Worm (Caenorhabditis elegans) whole organism, early embryonic: ENCODE data around the gene eif-2Bdelta.

Experiments
- B0310.2 ChIP-seq: sonication (generic microtip); optimal IDR thresholded peaks from 2 replicates; lab custom pipeline; 2016; ENCODE audit warnings: mild to moderate bottlenecking, missing genetic modification characterization, missing compliant biosample characterization
- F13C5.2 ChIP-seq: sonication (generic microtip); optimal IDR thresholded peaks from 2 replicates; lab custom pipeline; 2017; ENCODE audit warnings: mild to moderate bottlenecking, missing genetic modification characterization, inconsistent platforms, missing compliant biosample characterization
- aly-1 ChIP-seq: sonication (generic microtip); optimal IDR thresholded peaks from 2 replicates; lab custom pipeline; 2016; ENCODE audit warnings: missing genetic modification characterization, missing compliant biosample characterization
- ama-1 ChIP-seq: fragments of 150-350 bp; optimal IDR thresholded peaks from 2 replicates; lab custom pipeline; 2014
- ceh-13 ChIP-seq: fragments of 200-800 bp; sonication (Bioruptor generic); optimal IDR thresholded peaks from 2 replicates; lab custom pipeline; 2018; ENCODE audit warnings: mild to moderate bottlenecking, missing genetic modification characterization, missing compliant biosample characterization
- ceh-36 ChIP-seq: sonication (generic microtip); optimal IDR thresholded peaks from 2 replicates; lab custom pipeline; 2016; ENCODE audit warnings: missing genetic modification characterization, inconsistent platforms, missing compliant biosample characterization
- ets-7 ChIP-seq: sonication (generic microtip); optimal IDR thresholded peaks from 2 replicates; lab custom pipeline; 2016; ENCODE audit warnings: missing genotype, missing genetic modification characterization, missing compliant biosample characterization
- flt-1 ChIP-seq: fragments of 200-800 bp; sonication (Bioruptor generic); IDR thresholded peaks from 2 replicates; pipeline ENCODE4 v1.3.6; 2022; ENCODE audit warnings: missing genetic modification characterization, missing compliant biosample characterization
- hmbx-1 ChIP-seq: sonication (generic microtip); optimal IDR thresholded peaks from 2 replicates; lab custom pipeline; 2016; ENCODE audit warnings: mild to moderate bottlenecking, missing genetic modification characterization, missing compliant biosample characterization
- hmg-4 ChIP-seq: fragments of 200-800 bp; sonication (Bioruptor generic); optimal IDR thresholded peaks from 2 replicates; lab custom pipeline; 2018; ENCODE audit warnings: mild to moderate bottlenecking, missing genetic modification characterization, missing compliant biosample characterization
- hnd-1 ChIP-seq: sonication (generic microtip); optimal IDR thresholded peaks from 2 replicates; lab custom pipeline; 2016; ENCODE audit warnings: missing genetic modification characterization, missing compliant biosample characterization
- pes-1 ChIP-seq: fragments of 200-800 bp; sonication (Bioruptor generic); IDR thresholded peaks from 2 replicates; pipeline ENCODE4 v1.3.6; 2022; ENCODE audit warnings: missing genetic modification reagents, missing genetic modification characterization, missing compliant biosample characterization
- scrt-1 ChIP-seq: fragments of 200-800 bp; sonication (Bioruptor generic); IDR thresholded peaks from 2 replicates; pipeline ENCODE4 v1.3.6; 2022; ENCODE audit warnings: missing genetic modification characterization, missing compliant biosample characterization
- sea-1 ChIP-seq: fragments of 200-800 bp; sonication (Bioruptor generic); conservative IDR thresholded peaks from 2 replicates; pipeline ENCODE4 v1.3.6; 2022; ENCODE audit warnings: missing genetic modification characterization, missing compliant biosample characterization
- tbx-11 ChIP-seq: fragments of 200-800 bp; sonication (Bioruptor generic); IDR thresholded peaks from 2 replicates; pipeline ENCODE4 v1.3.6; 2022; ENCODE audit warnings: missing genetic modification characterization, missing compliant biosample characterization
- tbx-37 ChIP-seq: fragments of 200-800 bp; sonication (Bioruptor generic); conservative IDR thresholded peaks from 2 replicates; pipeline ENCODE4 v1.3.6; 2022; ENCODE audit warnings: missing genetic modification reagents, missing genetic modification characterization, missing compliant biosample characterization
- tra-4 ChIP-seq: sonication (generic microtip); optimal IDR thresholded peaks from 2 replicates; lab custom pipeline; 2017; ENCODE audit warnings: missing genetic modification characterization, missing compliant biosample characterization

eif-2Bdelta gene

ce11 chrV:9483738-9484256, 29.8 kb upstream of the eif-2Bdelta start, which contains the start of gene K06A4.2:
Gene K06A4.2 (plus strand): TSS chrV:9484206.
- TF ChIP-seq tbx-11: no peak
- TF ChIP-seq aly-1 (tag; lab: Kevin White, UChicago): no peak
- TF ChIP-seq hmg-4 (GFP tag; lab: Kevin White, UChicago): no peak
- TF ChIP-seq hnd-1 (tag; lab: Kevin White, UChicago): no peak
- TF ChIP-seq ceh-36 (tag; lab: Kevin White, UChicago): no peak
- no peak for TF ChIP-seq B0310.2 (tag; lab: Kevin White, UChicago)
- no peak for TF ChIP-seq pes-1 (GFP tag; lab: Robert Waterston, UW)
- TF ChIP-seq F13C5.2: no peak
- no peak for TF ChIP-seq tbx-37
- no peak for TF ChIP-seq ets-7 (tag; lab: Kevin White, UChicago)
- no peak for TF ChIP-seq flt-1 (GFP tag; lab: Robert Waterston, UW)
- TF ChIP-seq ceh-13 (GFP tag; lab: Kevin White, UChicago): no peak
- no peak for TF ChIP-seq tra-4 (tag; lab: Kevin White, UChicago)
- TF ChIP-seq sea-1: no peak
- no peak for TF ChIP-seq ama-1 (lab: Kevin White, UChicago)
- TF ChIP-seq scrt-1 (GFP tag; lab: Robert Waterston, UW): no peak
- TF ChIP-seq hmbx-1: no peak

ce11 chrV:9485508-9485907, 28.1 kb upstream of the eif-2Bdelta start:
- TF ChIP-seq ceh-36 (tag; lab: Kevin White, UChicago) (no peak), aly-1 (tag; lab: Kevin White, UChicago) (no peak), scrt-1 (GFP tag; lab: Robert Waterston, UW) (no peak), hnd-1 (tag; lab: Kevin White, UChicago) (no peak), flt-1 (GFP tag; lab: Robert Waterston, UW) (no peak), F13C5.2 (no peak), tbx-11 (no peak), ceh-13 (GFP tag; lab: Kevin White, UChicago) (no peak)

- TF ChIP-seq hmg-4 (GFP tag; lab: Kevin White, UChicago) (no peak), hmbx-1 (no peak), B0310.2 (tag; lab: Kevin White, UChicago) (no peak), sea-1 (no peak), ceh-36 (tag; lab: Kevin White, UChicago) (no peak), aly-1 (tag; lab: Kevin White, UChicago) (no peak), pes-1 (GFP tag; lab: Robert Waterston, UW) (no peak), ceh-13 (GFP tag; lab: Kevin White, UChicago) (no peak), tbx-37 (no peak), hnd-1 (tag; lab: Kevin White, UChicago) (no peak), flt-1 (GFP tag; lab: Robert Waterston, UW) (no peak), ama-1 (lab: Kevin White, UChicago) (no peak)
Measured at ce11 chrV:9489411-9489810, 24.2 kb upstream of the eif-2Bdelta start, which contains the start of gene K06A4.10. Gene K06A4.10 (minus strand): TSS chrV:9489800.

ce11 chrV:9491440-9492160, 22.0 kb upstream of the eif-2Bdelta start, which contains the start of gene K06A4.7:
Gene K06A4.7 (minus strand): TSS chrV:9491490.
- TF ChIP-seq hmbx-1 (no peak), tbx-37 (no peak), hnd-1 (tag; lab: Kevin White, UChicago) (no peak), sea-1 (no peak), ceh-36 (tag; lab: Kevin White, UChicago) (no peak), aly-1 (tag; lab: Kevin White, UChicago) (no peak), pes-1 (GFP tag; lab: Robert Waterston, UW) (no peak), hmg-4 (GFP tag; lab: Kevin White, UChicago) (no peak), flt-1 (GFP tag; lab: Robert Waterston, UW) (no peak), tbx-11 (no peak), ets-7 (tag; lab: Kevin White, UChicago) (no peak), ama-1 (lab: Kevin White, UChicago) (no peak), scrt-1 (GFP tag; lab: Robert Waterston, UW) (no peak), ceh-13 (GFP tag; lab: Kevin White, UChicago) (no peak), tra-4 (tag; lab: Kevin White, UChicago) (no peak), F13C5.2 (no peak), B0310.2 (tag; lab: Kevin White, UChicago) (no peak)

ce11 chrV:9492460-9492859, 21.2 kb upstream of the eif-2Bdelta start:
- no peak for TF ChIP-seq hmbx-1
- TF ChIP-seq ceh-13 (GFP tag; lab: Kevin White, UChicago): no peak
- no peak for TF ChIP-seq flt-1 (GFP tag; lab: Robert Waterston, UW)
- no peak for TF ChIP-seq ama-1 (lab: Kevin White, UChicago)
- no peak for TF ChIP-seq pes-1 (GFP tag; lab: Robert Waterston, UW)
- TF ChIP-seq tbx-11: no peak

- no peak for TF ChIP-seq sea-1
- no peak for TF ChIP-seq flt-1 (GFP tag; lab: Robert Waterston, UW)
- no peak for TF ChIP-seq B0310.2 (tag; lab: Kevin White, UChicago)
- no peak for TF ChIP-seq F13C5.2
- TF ChIP-seq ceh-36 (tag; lab: Kevin White, UChicago): no peak
- TF ChIP-seq pes-1 (GFP tag; lab: Robert Waterston, UW): no peak
- TF ChIP-seq hmg-4 (GFP tag; lab: Kevin White, UChicago): no peak
- TF ChIP-seq scrt-1 (GFP tag; lab: Robert Waterston, UW): no peak
- TF ChIP-seq ama-1 (lab: Kevin White, UChicago): no peak
- no peak for TF ChIP-seq aly-1 (tag; lab: Kevin White, UChicago)
- TF ChIP-seq ets-7 (tag; lab: Kevin White, UChicago): no peak
- TF ChIP-seq tbx-37: no peak
- TF ChIP-seq ceh-13 (GFP tag; lab: Kevin White, UChicago): no peak
- no peak for TF ChIP-seq hnd-1 (tag; lab: Kevin White, UChicago)
- no peak for TF ChIP-seq tbx-11
Measured at ce11 chrV:9496742-9497141, 16.9 kb upstream of the eif-2Bdelta start, which contains the start of gene gsnl-1. Gene gsnl-1 (plus strand): TSS chrV:9497042.
